1 fruit fly cellular context compared by ENCODE assay signal in genomic region chrX:10899232-10899631, dm6.
TF ChIP-seq lines count a peak whose summit lies in the region.

Gene CG1582, minus strand, starts transcription at chrX:10899302.

TF ChIP-seq in whole organism, embryonic, 481 proteins besides CTCF, POLR2A, EP300 and RAD21 (continued from another document and continues in another):
- TF ChIP-seq CG11398 (GFP tag; optimal IDR thresholded peaks at IDR 0.05; lab: Kevin White, UChicago): no peak
- TF ChIP-seq CG12299 (tag; optimal IDR thresholded peaks at IDR 0.05; lab: Kevin White, UChicago): no peak
- TF ChIP-seq sens (GFP tag; lab: Kevin White, UChicago): no peak
- peak; percentile 94 for TF ChIP-seq row (GFP tag; IDR thresholded peaks at IDR 0.05; lab: Robert Waterston, UW)
- peak; percentile 18 for TF ChIP-seq CG10209 (GFP tag; optimal IDR thresholded peaks at IDR 0.05; lab: Kevin White, UChicago)
- no peak for TF ChIP-seq CG8281 (tag; optimal IDR thresholded peaks at IDR 0.05; lab: Kevin White, UChicago)
- no peak for TF ChIP-seq Bteb2 (GFP tag; optimal IDR thresholded peaks at IDR 0.05; lab: Kevin White, UChicago)
- TF ChIP-seq Spps (tag; optimal IDR thresholded peaks at IDR 0.05; lab: Kevin White, UChicago): no peak
- no peak for TF ChIP-seq sima (GFP tag; optimal IDR thresholded peaks at IDR 0.05; lab: Kevin White, UChicago)
- TF ChIP-seq nom (GFP tag; optimal IDR thresholded peaks at IDR 0.05; lab: Kevin White, UChicago): no peak
- TF ChIP-seq mirr (GFP tag; optimal IDR thresholded peaks at IDR 0.05; lab: Kevin White, UChicago): no peak
- no peak for TF ChIP-seq Drgx (GFP tag; IDR thresholded peaks at IDR 0.05; lab: Robert Waterston, UW)
- TF ChIP-seq CG17385 (GFP tag; optimal IDR thresholded peaks at IDR 0.05; lab: Kevin White, UChicago): no peak
- TF ChIP-seq luna (GFP tag; optimal IDR thresholded peaks at IDR 0.05; lab: Kevin White, UChicago): no peak
- TF ChIP-seq stc (GFP tag; IDR thresholded peaks at IDR 0.05; lab: Robert Waterston, UW): no peak
- TF ChIP-seq CG2202 (tag; optimal IDR thresholded peaks at IDR 0.05; lab: Kevin White, UChicago): no peak
- TF ChIP-seq croc (GFP tag; conservative IDR thresholded peaks at IDR 0.05; lab: Robert Waterston, UW): no peak
- TF ChIP-seq sna (GFP tag; IDR thresholded peaks at IDR 0.05; lab: Robert Waterston, UW; ENCODE audit: partially characterized antibody): no peak
- no peak for TF ChIP-seq zfh2 (GFP tag; optimal IDR thresholded peaks at IDR 0.05; lab: Kevin White, UChicago)
- no peak for TF ChIP-seq Rx (GFP tag; IDR thresholded peaks at IDR 0.05; lab: Robert Waterston, UW)
- no peak for TF ChIP-seq CG16779 (GFP tag; IDR thresholded peaks at IDR 0.05; lab: Robert Waterston, UW)
- TF ChIP-seq cwo (GFP tag; optimal IDR thresholded peaks at IDR 0.05; lab: Kevin White, UChicago): no peak
- no peak for TF ChIP-seq da (GFP tag; optimal IDR thresholded peaks at IDR 0.05; lab: Kevin White, UChicago)
- TF ChIP-seq chinmo (GFP tag; IDR thresholded peaks at IDR 0.05; lab: Robert Waterston, UW; ENCODE audit: partially characterized antibody): no peak
- no peak for TF ChIP-seq CG10321 (GFP tag; IDR thresholded peaks at IDR 0.05; lab: Robert Waterston, UW)
- TF ChIP-seq ttk (GFP tag; IDR thresholded peaks at IDR 0.05; lab: Robert Waterston, UW): no peak
- peak; percentile 10 for TF ChIP-seq Ssrp (tag; optimal IDR thresholded peaks at IDR 0.05; lab: Kevin White, UChicago)
- no peak for TF ChIP-seq CG3726 (GFP tag; IDR thresholded peaks at IDR 0.05; lab: Robert Waterston, UW)
- TF ChIP-seq MESR4 (GFP tag; optimal IDR thresholded peaks at IDR 0.05; lab: Kevin White, UChicago): no peak
- no peak for TF ChIP-seq Atf3 (GFP tag; optimal IDR thresholded peaks at IDR 0.05; lab: Kevin White, UChicago)
- no peak for TF ChIP-seq ftz-f1 (GFP tag; optimal IDR thresholded peaks at IDR 0.05; lab: Kevin White, UChicago)
- TF ChIP-seq MTF-1 (GFP tag; optimal IDR thresholded peaks at IDR 0.05; lab: Kevin White, UChicago; ENCODE audit: borderline replicate concordance): no peak
- TF ChIP-seq CG7745 (tag; optimal IDR thresholded peaks at IDR 0.05; lab: Kevin White, UChicago): no peak
- no peak for TF ChIP-seq btn (GFP tag; optimal IDR thresholded peaks at IDR 0.05; lab: Kevin White, UChicago)
- TF ChIP-seq GATAe (GFP tag; conservative IDR thresholded peaks at IDR 0.05; lab: Robert Waterston, UW): no peak
- TF ChIP-seq CG3065 (GFP tag; optimal IDR thresholded peaks at IDR 0.05; lab: Kevin White, UChicago): no peak
- no peak for TF ChIP-seq Atf-2 (GFP tag; optimal IDR thresholded peaks at IDR 0.05; lab: Kevin White, UChicago)
- TF ChIP-seq nmo (GFP tag; optimal IDR thresholded peaks at IDR 0.05; lab: Kevin White, UChicago): peak; percentile 62
- TF ChIP-seq pho (GFP tag; optimal IDR thresholded peaks at IDR 0.05; lab: Kevin White, UChicago): no peak
- TF ChIP-seq Adf1 (GFP tag; IDR thresholded peaks at IDR 0.05; lab: Robert Waterston, UW): no peak
- no peak for TF ChIP-seq CG10462 (GFP tag; optimal IDR thresholded peaks at IDR 0.05; lab: Kevin White, UChicago)
- TF ChIP-seq hb (GFP tag; IDR thresholded peaks at IDR 0.05; lab: Robert Waterston, UW; ENCODE audit: partially characterized antibody): no peak
- TF ChIP-seq CG8944 (GFP tag; optimal IDR thresholded peaks at IDR 0.05; lab: Kevin White, UChicago): no peak
- no peak for TF ChIP-seq CG1024 (GFP tag; IDR thresholded peaks at IDR 0.05; lab: Robert Waterston, UW)
- no peak for TF ChIP-seq nerfin-2 (GFP tag; IDR thresholded peaks at IDR 0.05; lab: Robert Waterston, UW; ENCODE audit: partially characterized antibody)
- TF ChIP-seq esg (GFP tag; conservative IDR thresholded peaks at IDR 0.05; lab: Robert Waterston, UW): no peak
- TF ChIP-seq CG14667 (GFP tag; IDR thresholded peaks at IDR 0.05; lab: Robert Waterston, UW): no peak
- TF ChIP-seq hth (optimal IDR thresholded peaks at IDR 0.05; lab: Kevin White, UChicago): no peak
- TF ChIP-seq sr (GFP tag; IDR thresholded peaks at IDR 0.05; lab: Robert Waterston, UW): no peak
- TF ChIP-seq hbn (GFP tag; IDR thresholded peaks at IDR 0.05; lab: Robert Waterston, UW; ENCODE audit: partially characterized antibody): no peak
- no peak for TF ChIP-seq CG6813 (GFP tag; optimal IDR thresholded peaks at IDR 0.05; lab: Kevin White, UChicago)
- peak; percentile 23 for TF ChIP-seq Xbp1 (GFP tag; optimal IDR thresholded peaks at IDR 0.05; lab: Kevin White, UChicago)
- peak; percentile 52; the same call in 1 of the 2 replicates for TF ChIP-seq Rfx (GFP tag; IDR thresholded peaks at IDR 0.05; lab: Robert Waterston, UW)
- no peak for TF ChIP-seq Blimp-1 (GFP tag; optimal IDR thresholded peaks at IDR 0.05; lab: Kevin White, UChicago)
- TF ChIP-seq HLH3B (GFP tag; IDR thresholded peaks at IDR 0.05; lab: Robert Waterston, UW): no peak
- TF ChIP-seq Hmx (GFP tag; optimal IDR thresholded peaks at IDR 0.05; lab: Kevin White, UChicago): no peak
- no peak for TF ChIP-seq C15 (GFP tag; IDR thresholded peaks at IDR 0.05; lab: Robert Waterston, UW)
- TF ChIP-seq klu (GFP tag; IDR thresholded peaks at IDR 0.05; lab: Robert Waterston, UW): no peak
- no peak for TF ChIP-seq dimm (GFP tag; IDR thresholded peaks at IDR 0.05; lab: Robert Waterston, UW)
- no peak for TF ChIP-seq CG3163 (GFP tag; optimal IDR thresholded peaks at IDR 0.05; lab: Kevin White, UChicago)
- no peak for TF ChIP-seq CG7357 (GFP tag; IDR thresholded peaks at IDR 0.05; lab: Robert Waterston, UW)
- no peak for TF ChIP-seq chif (GFP tag; optimal IDR thresholded peaks at IDR 0.05; lab: Kevin White, UChicago)
- no peak for TF ChIP-seq repo (GFP tag; optimal IDR thresholded peaks at IDR 0.05; lab: Kevin White, UChicago)
- no peak for TF ChIP-seq vvl (GFP tag; IDR thresholded peaks at IDR 0.05; lab: Robert Waterston, UW)
- no peak for TF ChIP-seq z (GFP tag; IDR thresholded peaks at IDR 0.05; lab: Robert Waterston, UW)
- TF ChIP-seq CG31224 (GFP tag; IDR thresholded peaks at IDR 0.05; lab: Robert Waterston, UW): no peak
- no peak for TF ChIP-seq crc (GFP tag; optimal IDR thresholded peaks at IDR 0.05; lab: Kevin White, UChicago)
- TF ChIP-seq lbe (GFP tag; optimal IDR thresholded peaks at IDR 0.05; lab: Kevin White, UChicago): no peak
- TF ChIP-seq maf-S (GFP tag; optimal IDR thresholded peaks at IDR 0.05; lab: Kevin White, UChicago): no peak
- TF ChIP-seq CG42726 (GFP tag; IDR thresholded peaks at IDR 0.05; lab: Robert Waterston, UW; ENCODE audit: partially characterized antibody): no peak
- no peak for TF ChIP-seq inv (GFP tag; IDR thresholded peaks at IDR 0.05; lab: Robert Waterston, UW; ENCODE audit: partially characterized antibody)
- TF ChIP-seq CG17829 (tag; optimal IDR thresholded peaks at IDR 0.05; lab: Kevin White, UChicago): peak; percentile 38
- TF ChIP-seq lov (optimal IDR thresholded peaks at IDR 0.05; lab: Kevin White, UChicago): no peak
- no peak for TF ChIP-seq lov (GFP tag; IDR thresholded peaks at IDR 0.05; lab: Robert Waterston, UW)
- no peak for TF ChIP-seq Aef1 (GFP tag; IDR thresholded peaks at IDR 0.05; lab: Robert Waterston, UW)
- TF ChIP-seq E2f2 (GFP tag; IDR thresholded peaks at IDR 0.05; lab: Robert Waterston, UW): peak; percentile 83
- no peak for TF ChIP-seq wdn (GFP tag; IDR thresholded peaks at IDR 0.05; lab: Robert Waterston, UW)
- TF ChIP-seq knrl (GFP tag; IDR thresholded peaks at IDR 0.05; lab: Robert Waterston, UW; ENCODE audit: partially characterized antibody): peak; percentile 27; the same call in 1 of the 3 replicates
- TF ChIP-seq toy (GFP tag; IDR thresholded peaks at IDR 0.05; lab: Robert Waterston, UW): no peak
- peak; percentile 24 for TF ChIP-seq CG33557 (GFP tag; optimal IDR thresholded peaks at IDR 0.05; lab: Kevin White, UChicago)
- no peak for TF ChIP-seq kay (GFP tag; optimal IDR thresholded peaks at IDR 0.05; lab: Kevin White, UChicago)
- no peak for TF ChIP-seq CG43689 (GFP tag; IDR thresholded peaks at IDR 0.05; lab: Robert Waterston, UW)
- TF ChIP-seq CG1647 (GFP tag; optimal IDR thresholded peaks at IDR 0.05; lab: Kevin White, UChicago): no peak
- TF ChIP-seq ewg (GFP tag; optimal IDR thresholded peaks at IDR 0.05; lab: Kevin White, UChicago): peak; percentile 16
- no peak for TF ChIP-seq CG11695 (GFP tag; IDR thresholded peaks at IDR 0.05; lab: Robert Waterston, UW)
- TF ChIP-seq CG18599 (GFP tag; optimal IDR thresholded peaks at IDR 0.05; lab: Kevin White, UChicago): no peak
- TF ChIP-seq Lhr (GFP tag; optimal IDR thresholded peaks at IDR 0.05; lab: Kevin White, UChicago): peak; percentile 11
- peak; percentile 14 for TF ChIP-seq Oli (tag; optimal IDR thresholded peaks at IDR 0.05; lab: Kevin White, UChicago)
- no peak for TF ChIP-seq CG11560 (tag; IDR thresholded peaks at IDR 0.05; lab: Robert Waterston, UW)
- no peak for TF ChIP-seq CG8478 (optimal IDR thresholded peaks at IDR 0.05; lab: Kevin White, UChicago)
- TF ChIP-seq danr (GFP tag; IDR thresholded peaks at IDR 0.05; lab: Robert Waterston, UW): no peak
- no peak for TF ChIP-seq Neu2 (GFP tag; optimal IDR thresholded peaks at IDR 0.05; lab: Kevin White, UChicago; ENCODE audit: borderline replicate concordance)
- no peak for TF ChIP-seq CG11723 (GFP tag; optimal IDR thresholded peaks at IDR 0.05; lab: Kevin White, UChicago)
- no peak for TF ChIP-seq CG3838 (GFP tag; optimal IDR thresholded peaks at IDR 0.05; lab: Kevin White, UChicago)
- TF ChIP-seq en (GFP tag; optimal IDR thresholded peaks at IDR 0.05; lab: Kevin White, UChicago): no peak
- TF ChIP-seq Hand (GFP tag; optimal IDR thresholded peaks at IDR 0.05; lab: Kevin White, UChicago): no peak
- no peak for TF ChIP-seq ranshi (GFP tag; IDR thresholded peaks at IDR 0.05; lab: Robert Waterston, UW)
- no peak for TF ChIP-seq bowl (GFP tag; IDR thresholded peaks at IDR 0.05; lab: Robert Waterston, UW)
- no peak for TF ChIP-seq CG10654 (GFP tag; optimal IDR thresholded peaks at IDR 0.05; lab: Kevin White, UChicago)
- no peak for TF ChIP-seq org-1 (GFP tag; optimal IDR thresholded peaks at IDR 0.05; lab: Kevin White, UChicago)
- TF ChIP-seq crp (GFP tag; optimal IDR thresholded peaks at IDR 0.05; lab: Kevin White, UChicago): peak; percentile 22 to 83
- TF ChIP-seq PHDP (tag; optimal IDR thresholded peaks at IDR 0.05; lab: Kevin White, UChicago): no peak
- TF ChIP-seq ham (GFP tag; IDR thresholded peaks at IDR 0.05; lab: Robert Waterston, UW): no peak
- TF ChIP-seq CG6683 (GFP tag; optimal IDR thresholded peaks at IDR 0.05; lab: Kevin White, UChicago): no peak
- TF ChIP-seq Myb (GFP tag; optimal IDR thresholded peaks at IDR 0.05; lab: Kevin White, UChicago): no peak
- TF ChIP-seq ken (GFP tag; IDR thresholded peaks at IDR 0.05; lab: Robert Waterston, UW): no peak
- TF ChIP-seq CG12219 (GFP tag; optimal IDR thresholded peaks at IDR 0.05; lab: Kevin White, UChicago): no peak
- no peak for TF ChIP-seq fd64A (GFP tag; optimal IDR thresholded peaks at IDR 0.05; lab: Kevin White, UChicago)
- TF ChIP-seq CG13624 (GFP tag; optimal IDR thresholded peaks at IDR 0.05; lab: Kevin White, UChicago): no peak
- no peak for TF ChIP-seq Mad (GFP tag; optimal IDR thresholded peaks at IDR 0.05; lab: Kevin White, UChicago)
- no peak for TF ChIP-seq Sox100B (GFP tag; optimal IDR thresholded peaks at IDR 0.05; lab: Kevin White, UChicago)
- no peak for TF ChIP-seq NC2β (GFP tag; optimal IDR thresholded peaks at IDR 0.05; lab: Kevin White, UChicago)
- no peak for TF ChIP-seq fd96Cb (tag; optimal IDR thresholded peaks at IDR 0.05; lab: Kevin White, UChicago)
- no peak for TF ChIP-seq CG30431 (GFP tag; optimal IDR thresholded peaks at IDR 0.05; lab: Kevin White, UChicago)
- peak; percentile 10 for TF ChIP-seq lab (GFP tag; optimal IDR thresholded peaks at IDR 0.05; lab: Kevin White, UChicago)
- TF ChIP-seq al (GFP tag; IDR thresholded peaks at IDR 0.05; lab: Robert Waterston, UW): peak; percentile 34; the same call in 1 of the 2 replicates
- no peak for TF ChIP-seq insv (GFP tag; optimal IDR thresholded peaks at IDR 0.05; lab: Kevin White, UChicago)
- TF ChIP-seq pan (optimal IDR thresholded peaks at IDR 0.05; lab: Kevin White, UChicago): no peak
- no peak for TF ChIP-seq pan (GFP tag; optimal IDR thresholded peaks at IDR 0.05 in 1 of 2, IDR thresholded peaks at IDR 0.05 in 1 of 2)
- TF ChIP-seq sim (GFP tag; IDR thresholded peaks at IDR 0.05; lab: Robert Waterston, UW): no peak
- no peak for TF ChIP-seq CG17568 (GFP tag; optimal IDR thresholded peaks at IDR 0.05; lab: Kevin White, UChicago)
- no peak for TF ChIP-seq CG16863 (GFP tag; optimal IDR thresholded peaks at IDR 0.05; lab: Kevin White, UChicago)
- TF ChIP-seq CG4854 (GFP tag; optimal IDR thresholded peaks at IDR 0.05; lab: Kevin White, UChicago): no peak
- no peak for TF ChIP-seq Doc2 (GFP tag; IDR thresholded peaks at IDR 0.05; lab: Robert Waterston, UW)
- TF ChIP-seq CG8388 (GFP tag; optimal IDR thresholded peaks at IDR 0.05; lab: Kevin White, UChicago): peak; percentile 83
- TF ChIP-seq CG4820 (GFP tag; optimal IDR thresholded peaks at IDR 0.05; lab: Kevin White, UChicago): peak; percentile 13
- TF ChIP-seq B-H1 (GFP tag; IDR thresholded peaks at IDR 0.05; lab: Robert Waterston, UW): no peak
- TF ChIP-seq CG34224 (GFP tag; IDR thresholded peaks at IDR 0.05; lab: Robert Waterston, UW; ENCODE audit: partially characterized antibody): 0 out of 3 replicates have a peak, but pooled peaks have one; percentile 13
- TF ChIP-seq CG4404 (GFP tag; IDR thresholded peaks at IDR 0.05; lab: Robert Waterston, UW): no peak
- no peak for TF ChIP-seq Asciz (GFP tag; optimal IDR thresholded peaks at IDR 0.05; lab: Kevin White, UChicago)
- TF ChIP-seq psq (GFP tag; optimal IDR thresholded peaks at IDR 0.05; lab: Kevin White, UChicago): no peak
- TF ChIP-seq Vsx1 (GFP tag; optimal IDR thresholded peaks at IDR 0.05; lab: Kevin White, UChicago): no peak
- no peak for TF ChIP-seq Taf1 (GFP tag; IDR thresholded peaks at IDR 0.05; lab: Robert Waterston, UW)
- no peak for TF ChIP-seq CG4707 (GFP tag; optimal IDR thresholded peaks at IDR 0.05; lab: Kevin White, UChicago)
- TF ChIP-seq sd (tag; optimal IDR thresholded peaks at IDR 0.05; lab: Kevin White, UChicago): no peak
- no peak for TF ChIP-seq CG11504 (tag; optimal IDR thresholded peaks at IDR 0.05; lab: Kevin White, UChicago)
- TF ChIP-seq mld (GFP tag; IDR thresholded peaks at IDR 0.05; lab: Robert Waterston, UW; ENCODE audit: partially characterized antibody): no peak
- TF ChIP-seq gem (tag; optimal IDR thresholded peaks at IDR 0.05; lab: Kevin White, UChicago): peak; percentile 50
- peak; percentile 66 for TF ChIP-seq CG2116 (GFP tag; optimal IDR thresholded peaks at IDR 0.05; lab: Kevin White, UChicago)
